Worm (Caenorhabditis elegans) whole organism, late embryonic: ENCODE results near the gene cdr-7.

ENCODE experiments used
- C08G9.2 ChIP-seq: sonication (generic microtip); optimal IDR thresholded peaks from 2 replicates; lab custom pipeline; 2016; ENCODE audit warnings: mild to moderate bottlenecking, missing genetic modification characterization, moderate library complexity, missing compliant biosample characterization
- C38D4.7 ChIP-seq: fragments of 200-800 bp; sonication (Bioruptor generic); optimal IDR thresholded peaks from 2 replicates; lab custom pipeline; 2018; ENCODE audit warnings: mild to moderate bottlenecking, missing genetic modification characterization, moderate library complexity, missing compliant biosample characterization
- F13H6.1 ChIP-seq: sonication (generic microtip); optimal IDR thresholded peaks from 2 replicates; lab custom pipeline; 2016; ENCODE audit warnings: missing genetic modification characterization, missing compliant biosample characterization
- K02D7.2 ChIP-seq: sonication (generic microtip); optimal IDR thresholded peaks from 2 replicates; lab custom pipeline; 2017; ENCODE audit warnings: mild to moderate bottlenecking, missing genetic modification characterization, missing compliant biosample characterization
- T23F11.4 ChIP-seq: fragments of 200-800 bp; sonication (Bioruptor generic); optimal IDR thresholded peaks from 2 replicates; lab custom pipeline; 2018; ENCODE audit warnings: mild to moderate bottlenecking, missing genetic modification characterization, missing compliant biosample characterization
- Y22D7AL.16 ChIP-seq: sonication (generic microtip); optimal IDR thresholded peaks from 2 replicates; lab custom pipeline; 2016; ENCODE audit warnings: missing genetic modification characterization, missing compliant biosample characterization
- ama-1 ChIP-seq: fragments of 150-350 bp; optimal IDR thresholded peaks from 2 replicates; lab custom pipeline; 2014
- ceh-14 ChIP-seq: sonication (generic microtip); optimal IDR thresholded peaks from 2 replicates; lab custom pipeline; 2016; ENCODE audit warnings: missing genotype, missing genetic modification characterization, missing compliant biosample characterization
- ceh-18 ChIP-seq: sonication (generic microtip); optimal IDR thresholded peaks from 2 replicates; lab custom pipeline; 2016; ENCODE audit warnings: missing genetic modification characterization, missing compliant biosample characterization
- ceh-19 ChIP-seq: fragments of 200-800 bp; sonication (Bioruptor generic); optimal IDR thresholded peaks from 2 replicates; lab custom pipeline; 2018; ENCODE audit warnings: mild to moderate bottlenecking, missing genetic modification characterization, missing compliant biosample characterization
- ceh-2 ChIP-seq: sonication (generic microtip); optimal IDR thresholded peaks from 2 replicates; lab custom pipeline; 2016; ENCODE audit warnings: missing genotype, missing genetic modification characterization, missing compliant biosample characterization
- ceh-22 ChIP-seq: sonication (generic microtip); optimal IDR thresholded peaks from 2 replicates; lab custom pipeline; 2017; ENCODE audit warnings: missing biosample characterization, missing genetic modification characterization
- ceh-24 ChIP-seq: sonication (generic microtip); optimal IDR thresholded peaks from 2 replicates; lab custom pipeline; 2016; ENCODE audit warnings: mild to moderate bottlenecking, missing genetic modification characterization, missing compliant biosample characterization
- ceh-30 ChIP-seq: fragments of 150-350 bp; optimal IDR thresholded peaks from 2 replicates; lab custom pipeline; 2014; ENCODE audit warnings: missing biosample characterization, missing genetic modification characterization
- ceh-31 ChIP-seq: sonication (generic microtip); optimal IDR thresholded peaks from 2 replicates; lab custom pipeline; 2016; ENCODE audit warnings: missing genetic modification characterization, missing compliant biosample characterization
- ceh-34 ChIP-seq: sonication (generic microtip); optimal IDR thresholded peaks from 2 replicates; lab custom pipeline; 2016; ENCODE audit warnings: mild to moderate bottlenecking, missing genetic modification characterization, missing compliant biosample characterization
- ceh-45 ChIP-seq: fragments of 200-800 bp; sonication (Bioruptor generic); IDR thresholded peaks from 2 replicates; pipeline ENCODE4 v1.3.6; 2022; ENCODE audit warnings: missing genetic modification reagents, missing genetic modification characterization, missing compliant biosample characterization
- eyg-1 ChIP-seq: sonication (generic microtip); optimal IDR thresholded peaks from 2 replicates; lab custom pipeline; 2016; ENCODE audit warnings: missing genotype, missing genetic modification characterization, missing compliant biosample characterization
- fax-1 ChIP-seq: sonication (generic microtip); optimal IDR thresholded peaks from 2 replicates; lab custom pipeline; 2016; ENCODE audit warnings: missing genotype, missing genetic modification characterization, missing compliant biosample characterization
- fkh-10 ChIP-seq: fragments of 150-350 bp; optimal IDR thresholded peaks from 2 replicates; lab custom pipeline; 2014; ENCODE audit warnings: missing biosample characterization, missing genetic modification reagents, missing genetic modification characterization
- hlh-15 ChIP-seq: sonication (generic microtip); optimal IDR thresholded peaks from 2 replicates; lab custom pipeline; 2016; ENCODE audit warnings: missing genetic modification characterization, missing compliant biosample characterization
- hlh-30 ChIP-seq: sonication (generic microtip); optimal IDR thresholded peaks from 2 replicates; lab custom pipeline; 2017; ENCODE audit warnings: antibody characterized with exemption, missing genetic modification characterization, missing compliant biosample characterization; ENCODE audit not compliant: insufficient read depth
- hlh-8 ChIP-seq: sonication (generic microtip); optimal IDR thresholded peaks from 2 replicates; lab custom pipeline; 2016; ENCODE audit warnings: missing genotype, missing genetic modification characterization, missing compliant biosample characterization
- lin-11 ChIP-seq: fragments of 200-800 bp; sonication (Bioruptor generic); optimal IDR thresholded peaks from 2 replicates; lab custom pipeline; 2018; ENCODE audit warnings: mild to moderate bottlenecking, missing genetic modification characterization, missing compliant biosample characterization
- madf-2 ChIP-seq: sonication (generic microtip); optimal IDR thresholded peaks from 2 replicates; lab custom pipeline; 2017; ENCODE audit warnings: missing genetic modification characterization, missing compliant biosample characterization
- nhr-11 ChIP-seq: fragments of 150-350 bp; optimal IDR thresholded peaks from 2 replicates; lab custom pipeline; 2014; ENCODE audit warnings: missing biosample characterization, missing genetic modification characterization
- odd-2 ChIP-seq: sonication (generic microtip); optimal IDR thresholded peaks from 2 replicates; lab custom pipeline; 2017; ENCODE audit warnings: antibody characterized with exemption, mild to moderate bottlenecking, missing genetic modification characterization, missing compliant biosample characterization
- pag-3 ChIP-seq: sonication (generic microtip); optimal IDR thresholded peaks from 2 replicates; lab custom pipeline; 2016; ENCODE audit warnings: missing compliant biosample characterization, missing genetic modification characterization, borderline replicate concordance
- pat-9 ChIP-seq: fragments of 200-800 bp; sonication (Bioruptor generic); optimal IDR thresholded peaks from 2 replicates; lab custom pipeline; 2018; ENCODE audit warnings: mild to moderate bottlenecking, missing genetic modification characterization, moderate library complexity, missing compliant biosample characterization
- pax-1 ChIP-seq: fragments of 150-350 bp; optimal IDR thresholded peaks from 2 replicates; lab custom pipeline; 2014; ENCODE audit warnings: missing biosample characterization, missing genetic modification characterization
- pha-4 ChIP-seq: fragments of 150-350 bp; optimal IDR thresholded peaks from 2 replicates; lab custom pipeline; 2018; ENCODE audit warnings: missing biosample characterization, missing genetic modification reagents, missing genetic modification characterization
- pros-1 ChIP-seq: fragments of 150-350 bp; optimal IDR thresholded peaks from 2 replicates; lab custom pipeline; 2014; ENCODE audit warnings: missing biosample characterization, missing genetic modification reagents, missing genetic modification characterization
- rnt-1 ChIP-seq: sonication (generic microtip); optimal IDR thresholded peaks from 2 replicates; lab custom pipeline; 2016; ENCODE audit warnings: missing genetic modification characterization, missing compliant biosample characterization
- sdc-2 ChIP-seq: sonication (generic microtip); optimal IDR thresholded peaks from 2 replicates; lab custom pipeline; 2016; ENCODE audit warnings: missing genotype, missing genetic modification characterization, missing compliant biosample characterization
- sox-2 ChIP-seq: fragments of 200-800 bp; sonication (Bioruptor generic); IDR thresholded peaks from 2 replicates; pipeline ENCODE4 v1.3.6; 2022; ENCODE audit warnings: missing genetic modification reagents, missing genetic modification characterization, missing compliant biosample characterization
- sox-4 ChIP-seq: sonication (generic microtip); optimal IDR thresholded peaks from 2 replicates; lab custom pipeline; 2017; ENCODE audit warnings: mild to moderate bottlenecking, missing genetic modification characterization, inconsistent platforms, missing compliant biosample characterization
- syd-9 ChIP-seq: sonication (generic microtip); optimal IDR thresholded peaks from 2 replicates; lab custom pipeline; 2016; ENCODE audit warnings: mild to moderate bottlenecking, missing genetic modification characterization, moderate library complexity, missing compliant biosample characterization
- ttx-3 ChIP-seq: sonication (generic microtip); optimal IDR thresholded peaks from 2 replicates; lab custom pipeline; 2016; ENCODE audit warnings: missing genetic modification reagents, missing genetic modification characterization, missing compliant biosample characterization
- unc-3 ChIP-seq, 2 experiments: fragments of 200-800 bp in 1 of 2; sonication (Bioruptor generic) in 1 of 2; sonication (generic microtip) in 1 of 2; conservative IDR thresholded peaks in 1 of 2; optimal IDR thresholded peaks in 1 of 2; 2 replicates each; pipeline versions ENCODE4 v1.3.6 to Lab custom; 2016 to 2022; ENCODE audit warnings: missing compliant biosample characterization in 2 of 2, missing genetic modification characterization in 2 of 2, missing genetic modification reagents in 1 of 2
- unc-55 ChIP-seq: sonication (generic microtip); optimal IDR thresholded peaks from 2 replicates; lab custom pipeline; 2017; ENCODE audit warnings: missing biosample characterization, missing genetic modification reagents, missing genetic modification characterization
- zip-5 ChIP-seq: sonication (generic microtip); optimal IDR thresholded peaks from 2 replicates; lab custom pipeline; 2016; ENCODE audit warnings: missing genetic modification characterization, missing compliant biosample characterization

The cdr-7 gene

ce11 chrV:12411909-12412308, at the start of gene cdr-7:
TSS of gene cdr-7 (minus strand) at chrV:12412113.
- TF ChIP-seq zip-5 (tag; lab: Kevin White, UChicago), result no peak
- no peak for TF ChIP-seq eyg-1 (tag; lab: Kevin White, UChicago)
- no peak for TF ChIP-seq lin-11
- no peak for TF ChIP-seq hlh-30
- TF ChIP-seq unc-55 (GFP tag; lab: Kevin White, UChicago), result no peak
- TF ChIP-seq ceh-31 (tag; lab: Kevin White, UChicago), result no peak
- TF ChIP-seq odd-2 (tag; lab: Kevin White, UChicago), result no peak
- TF ChIP-seq C08G9.2 (tag; lab: Kevin White, UChicago), result no peak
- TF ChIP-seq nhr-11 (tag; lab: Kevin White, UChicago), result no peak
- no peak for TF ChIP-seq pax-1 (tag; lab: Kevin White, UChicago)
- TF ChIP-seq ceh-22 (tag; lab: Kevin White, UChicago), result no peak
- TF ChIP-seq C38D4.7, result no peak
- TF ChIP-seq ceh-14 (tag; lab: Kevin White, UChicago), result no peak
- TF ChIP-seq pha-4, result no peak
- TF ChIP-seq ceh-45, result no peak
- no peak for TF ChIP-seq ceh-18 (tag; lab: Kevin White, UChicago)
- no peak for TF ChIP-seq unc-3 (GFP tag; conservative IDR thresholded peaks at IDR 0.05; lab: Robert Waterston, UW)
- no peak for TF ChIP-seq unc-3 (tag; optimal IDR thresholded peaks at IDR 0.05; lab: Kevin White, UChicago)
- TF ChIP-seq F13H6.1 (tag; lab: Kevin White, UChicago), result no peak
- TF ChIP-seq sdc-2 (tag; lab: Kevin White, UChicago), result no peak

- TF ChIP-seq pha-4, result no peak
- TF ChIP-seq hlh-15, result no peak
- no peak for TF ChIP-seq ceh-19 (GFP tag; lab: Kevin White, UChicago)
- TF ChIP-seq fax-1 (tag; lab: Kevin White, UChicago), result no peak
- TF ChIP-seq sdc-2 (tag; lab: Kevin White, UChicago), result no peak
- TF ChIP-seq pag-3 (tag; lab: Kevin White, UChicago), result no peak
- no peak for TF ChIP-seq hlh-8 (tag; lab: Kevin White, UChicago)
- no peak for TF ChIP-seq sox-4 (tag; lab: Kevin White, UChicago)
- TF ChIP-seq fkh-10, result no peak
- no peak for TF ChIP-seq C38D4.7
- TF ChIP-seq ceh-24 (tag; lab: Kevin White, UChicago), result no peak
- no peak for TF ChIP-seq ceh-30 (tag; lab: Kevin White, UChicago)
- no peak for TF ChIP-seq ttx-3 (tag; lab: Kevin White, UChicago)
- TF ChIP-seq syd-9 (tag; lab: Kevin White, UChicago), result no peak
- no peak for TF ChIP-seq K02D7.2 (tag; lab: Kevin White, UChicago)
- TF ChIP-seq rnt-1 (tag; lab: Kevin White, UChicago), result no peak
- TF ChIP-seq ceh-22 (tag; lab: Kevin White, UChicago), result no peak
- TF ChIP-seq sox-2 (GFP tag; lab: Robert Waterston, UW), result no peak
- no peak for TF ChIP-seq ceh-34 (tag; lab: Kevin White, UChicago)
- TF ChIP-seq, all 69 proteins: peak for 0
Measured at ce11 chrV:12460583-12460982, 48.7 kb upstream of the cdr-7 start.

DNA sequence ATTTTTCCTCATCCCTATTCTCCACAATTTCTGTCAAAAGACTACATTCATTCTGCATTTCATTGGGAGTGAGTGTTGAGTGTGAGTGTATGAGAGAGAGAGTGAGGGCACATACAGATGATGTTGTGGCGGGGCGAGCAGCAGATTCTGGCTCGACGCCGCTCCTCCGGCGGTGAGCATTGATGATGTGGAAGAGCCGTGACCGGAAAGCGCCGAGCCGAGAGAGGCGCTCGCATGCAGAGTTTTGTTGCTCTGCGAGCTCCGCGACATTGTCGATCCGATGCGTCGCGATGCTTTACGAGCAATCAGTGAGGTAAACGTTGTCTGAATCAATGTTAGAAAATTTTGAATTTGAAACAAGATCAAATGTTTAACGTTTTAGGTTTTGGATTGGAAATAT, 43.8 kb upstream of the cdr-7 start:
- TF ChIP-seq C08G9.2 (tag; lab: Kevin White, UChicago) (no peak), fkh-10 (no peak), pros-1 (tag; lab: Kevin White, UChicago) (no peak), madf-2 (tag; lab: Kevin White, UChicago) (no peak), ceh-2 (tag; lab: Kevin White, UChicago) (no peak), pag-3 (tag; lab: Kevin White, UChicago) (no peak), T23F11.4 (GFP tag; lab: Kevin White, UChicago) (no peak), ceh-30 (tag; lab: Kevin White, UChicago) (no peak), lin-11 (no peak), ama-1 (lab: Kevin White, UChicago) (no peak), Y22D7AL.16 (tag; lab: Kevin White, UChicago) (no peak), ceh-14 (tag; lab: Kevin White, UChicago) (no peak), pat-9 (tag; lab: Kevin White, UChicago) (no peak), ceh-31 (tag; lab: Kevin White, UChicago) (no peak), hlh-8 (tag; lab: Kevin White, UChicago) (no peak)
